Worm (Caenorhabditis elegans): ENCODE data around the gene Y47A7.2.

Gene Y47A7.2

ce11 chrV:5203643-5204042, 5.5 kb upstream of the Y47A7.2 start:
- TF ChIP-seq blmp-1 (tag; optimal IDR thresholded peaks at IDR 0.05), result no peak
- no peak for TF ChIP-seq mep-1 (tag; optimal IDR thresholded peaks at IDR 0.05)
- TF ChIP-seq lsy-2 (tag; optimal IDR thresholded peaks at IDR 0.05), result no peak
- no peak for TF ChIP-seq sem-2 (GFP tag; optimal IDR thresholded peaks at IDR 0.05)
- TF ChIP-seq ceh-39 (tag; optimal IDR thresholded peaks at IDR 0.05), result no peak
- TF ChIP-seq pha-4 (tag; optimal IDR thresholded peaks at IDR 0.05), result no peak
- no peak for TF ChIP-seq nhr-28 (tag; optimal IDR thresholded peaks at IDR 0.05)
- no peak for TF ChIP-seq lin-13 (tag; optimal IDR thresholded peaks at IDR 0.05)
- TF ChIP-seq ham-2 (GFP tag; optimal IDR thresholded peaks at IDR 0.05), result no peak
- TF ChIP-seq elt-3 (tag; optimal IDR thresholded peaks at IDR 0.05), result no peak
- TF ChIP-seq nhr-76 (tag; optimal IDR thresholded peaks at IDR 0.05), result no peak
- no peak for TF ChIP-seq unc-120 (tag; optimal IDR thresholded peaks at IDR 0.05; ENCODE audit: poor library complexity, severe bottlenecking)
- no peak for TF ChIP-seq nhr-12 (tag; optimal IDR thresholded peaks at IDR 0.05)

- no peak for TF ChIP-seq hlh-1 (tag; optimal IDR thresholded peaks at IDR 0.05)
- TF ChIP-seq unc-62 (GFP tag; optimal IDR thresholded peaks at IDR 0.05), result peak; percentile 11
These were observed 3.6 kb upstream of the Y47A7.2 start for ce11 chrV:5201706-5202105.

DNA sequence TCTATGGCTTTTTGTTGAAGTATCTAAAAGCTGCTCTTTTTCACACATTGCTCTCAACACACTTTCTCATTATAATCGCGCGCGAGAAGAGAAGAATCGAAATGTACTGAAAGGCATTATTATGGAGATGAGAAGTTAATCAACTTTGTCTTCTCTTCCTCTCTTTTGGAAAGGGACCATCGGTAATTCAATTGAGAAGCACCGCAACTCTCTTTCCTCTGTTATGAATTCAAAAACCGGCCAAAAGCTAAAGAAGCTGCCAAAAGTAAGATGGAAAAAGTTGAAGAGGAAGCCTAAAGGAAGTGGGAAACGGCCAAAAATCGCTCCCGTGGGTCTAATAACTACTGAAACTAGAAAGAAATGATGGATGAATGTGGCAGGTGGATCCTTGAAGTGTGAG, 2.0 kb upstream of the Y47A7.2 start:
- TF ChIP-seq pha-4 (tag; optimal IDR thresholded peaks at IDR 0.05), result no peak
- no peak for TF ChIP-seq unc-120 (tag; optimal IDR thresholded peaks at IDR 0.05; ENCODE audit: poor library complexity, severe bottlenecking)
- TF ChIP-seq snpc-4 (tag; optimal IDR thresholded peaks at IDR 0.05), result no peak
- no peak for TF ChIP-seq lin-13 (tag; optimal IDR thresholded peaks at IDR 0.05)
- TF ChIP-seq ces-1 (GFP tag; optimal IDR thresholded peaks at IDR 0.05), result peak; percentile 99
- no peak for TF ChIP-seq unc-62 (GFP tag; optimal IDR thresholded peaks at IDR 0.05)

ce11 chrV:5194508-5194907, 3.6 kb downstream of the Y47A7.2 start, which contains the start of gene abu-8:
TSS of gene abu-8 (minus strand) at chrV:5194608.
- TF ChIP-seq nhr-28 (tag; optimal IDR thresholded peaks at IDR 0.05) (no peak), M03D4.4 (tag; optimal IDR thresholded peaks at IDR 0.05) (no peak), lin-32 (GFP tag; optimal IDR thresholded peaks at IDR 0.05) (no peak), elt-1 (tag; optimal IDR thresholded peaks at IDR 0.05; ENCODE audit: borderline replicate concordance, insufficient read depth) (no peak)

DNA sequence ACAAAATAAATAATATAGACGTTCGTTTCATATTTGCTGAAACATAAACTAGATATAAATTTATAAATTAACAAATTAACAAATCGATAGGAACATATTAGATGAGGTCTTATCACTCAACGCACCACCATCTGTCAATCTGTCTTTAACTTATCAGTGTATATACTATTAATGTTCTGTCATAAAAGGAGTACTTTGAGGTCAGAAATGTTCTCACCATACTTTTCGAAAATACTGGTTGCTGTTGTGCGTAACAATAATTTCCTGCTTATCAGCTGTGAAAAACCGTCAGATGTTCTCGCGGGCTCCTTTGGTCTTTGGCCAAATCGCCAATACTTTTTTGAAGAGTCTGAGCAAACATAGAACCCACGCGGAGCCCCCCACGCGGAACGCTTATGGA, 5.6 kb downstream of the Y47A7.2 start, which contains the start of gene C03A7.13:
Gene C03A7.13 (minus strand): TSS at position 43 of the 400 bp plus-strand sequence.
- TF ChIP-seq nhr-76 (tag; optimal IDR thresholded peaks at IDR 0.05) (no peak), ces-1 (GFP tag; optimal IDR thresholded peaks at IDR 0.05) (no peak), pha-4 (tag; optimal IDR thresholded peaks at IDR 0.05) (no peak), elt-1 (tag; optimal IDR thresholded peaks at IDR 0.05; ENCODE audit: borderline replicate concordance, insufficient read depth) (no peak), sptf-1 (tag; optimal IDR thresholded peaks at IDR 0.05) (no peak), unc-62 (GFP tag; optimal IDR thresholded peaks at IDR 0.05) (no peak), nhr-28 (tag; optimal IDR thresholded peaks at IDR 0.05) (no peak), unc-120 (tag; optimal IDR thresholded peaks at IDR 0.05; ENCODE audit: poor library complexity, severe bottlenecking) (no peak), blmp-1 (tag; optimal IDR thresholded peaks at IDR 0.05) (no peak), sem-2 (GFP tag; optimal IDR thresholded peaks at IDR 0.05) (no peak), drap-1 (GFP tag; optimal IDR thresholded peaks at IDR 0.05) (no peak), ceh-43 (GFP tag; optimal IDR thresholded peaks at IDR 0.05) (no peak), unc-39 (tag; optimal IDR thresholded peaks at IDR 0.05) (no peak), cnd-1 (tag; optimal IDR thresholded peaks at IDR 0.05) (no peak), nhr-237 (tag; optimal IDR thresholded peaks at IDR 0.05) (no peak), ceh-39 (tag; optimal IDR thresholded peaks at IDR 0.05) (no peak)

- TF ChIP-seq ham-2 (GFP tag; optimal IDR thresholded peaks at IDR 0.05) (no peak), drap-1 (GFP tag; optimal IDR thresholded peaks at IDR 0.05) (no peak), ceh-43 (GFP tag; optimal IDR thresholded peaks at IDR 0.05) (no peak), nhr-237 (tag; optimal IDR thresholded peaks at IDR 0.05) (no peak), mls-2 (tag; optimal IDR thresholded peaks at IDR 0.05) (no peak), nhr-76 (tag; optimal IDR thresholded peaks at IDR 0.05) (no peak)
These were observed 16.5 kb downstream of the Y47A7.2 start, which contains the start of gene C03A7.2 for ce11 chrV:5181612-5182011. TSS of gene C03A7.2 (plus strand) at chrV:5181912.

- TF ChIP-seq mab-5 (tag; optimal IDR thresholded peaks at IDR 0.05) (no peak), pha-4 (tag; optimal IDR thresholded peaks at IDR 0.05) (no peak), snpc-4 (tag; optimal IDR thresholded peaks at IDR 0.05) (no peak), cnd-1 (tag; optimal IDR thresholded peaks at IDR 0.05) (no peak), unc-62 (GFP tag; optimal IDR thresholded peaks at IDR 0.05) (no peak), bed-3 (GFP tag; optimal IDR thresholded peaks at IDR 0.05) (no peak), ceh-43 (GFP tag; optimal IDR thresholded peaks at IDR 0.05) (no peak), lsy-2 (tag; optimal IDR thresholded peaks at IDR 0.05) (no peak), unc-120 (tag; optimal IDR thresholded peaks at IDR 0.05; ENCODE audit: poor library complexity, severe bottlenecking) (no peak), elt-3 (tag; optimal IDR thresholded peaks at IDR 0.05) (no peak), zip-8 (tag; optimal IDR thresholded peaks at IDR 0.05) (no peak), nhr-237 (tag; optimal IDR thresholded peaks at IDR 0.05) (no peak), mls-2 (tag; optimal IDR thresholded peaks at IDR 0.05) (no peak), nhr-28 (tag; optimal IDR thresholded peaks at IDR 0.05) (no peak), lin-13 (tag; optimal IDR thresholded peaks at IDR 0.05) (no peak), ztf-11 (tag; optimal IDR thresholded peaks at IDR 0.05) (no peak), M03D4.4 (tag; optimal IDR thresholded peaks at IDR 0.05) (no peak)
These were observed 20.1 kb downstream of the Y47A7.2 start for ce11 chrV:5178051-5178450.
